Fruit fly (Drosophila melanogaster): ENCODE measurements around the gene CG12541.

Gene CG12541

DNA sequence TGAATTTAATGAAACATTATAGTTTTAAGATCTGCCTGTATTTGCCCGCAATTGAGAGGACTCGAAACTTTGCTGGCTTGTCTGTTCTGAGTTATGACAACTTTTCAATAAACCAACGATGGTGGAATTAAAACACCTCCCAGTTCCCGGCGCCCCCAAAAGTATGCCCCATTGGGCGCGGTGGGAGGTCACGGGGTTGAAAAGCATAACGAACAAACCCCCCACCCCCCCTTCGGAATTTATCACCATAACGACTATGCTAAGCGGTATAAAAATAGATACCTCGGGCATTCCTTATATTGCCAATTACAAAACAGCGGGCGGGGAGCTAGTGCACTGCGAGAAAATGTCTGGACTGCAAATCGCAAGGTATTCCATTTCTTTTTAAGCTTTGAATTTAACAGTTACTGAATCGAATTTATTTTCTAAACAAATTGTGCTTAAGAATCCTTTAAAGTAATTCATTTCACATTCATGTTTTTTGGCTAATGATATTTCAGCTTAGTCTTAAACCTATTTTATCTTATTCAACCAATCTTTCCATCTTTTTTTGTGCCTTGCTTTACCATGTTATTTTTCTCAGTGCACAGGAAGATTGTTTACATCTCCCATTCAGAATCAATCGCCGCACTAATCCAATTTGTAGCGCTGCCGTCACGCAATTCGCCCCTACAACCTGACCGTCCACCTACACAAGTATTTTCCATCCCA, 35.6 kb upstream of the CG12541 start (continued):
- peak; percentile 20 for TF ChIP-seq CG8281 (tag; optimal IDR thresholded peaks at IDR 0.05)
- no peak for TF ChIP-seq fru (optimal IDR thresholded peaks at IDR 0.05)
- TF ChIP-seq ato (GFP tag; IDR thresholded peaks at IDR 0.05; ENCODE audit: partially characterized antibody): no peak
- TF ChIP-seq HmgZ (tag; optimal IDR thresholded peaks at IDR 0.05): peak; percentile 80
- TF ChIP-seq CG4282 (GFP tag; optimal IDR thresholded peaks at IDR 0.05): peak; percentile 63
- TF ChIP-seq CG15514 (GFP tag; optimal IDR thresholded peaks at IDR 0.05): peak; percentile 46
- TF ChIP-seq Med (GFP tag): peak; percentile 78
- peak; percentile 59; the same call in 2 of the 3 replicates for TF ChIP-seq CG34422 (GFP tag; IDR thresholded peaks at IDR 0.05)
- TF ChIP-seq CG3847 (GFP tag; IDR thresholded peaks at IDR 0.05): peak; percentile 80
- peak; percentile 44; the same call in 1 of the 3 replicates for TF ChIP-seq otp (GFP tag; IDR thresholded peaks at IDR 0.05)
- TF ChIP-seq lov (optimal IDR thresholded peaks at IDR 0.05): no peak
- no peak for TF ChIP-seq lov (GFP tag; IDR thresholded peaks at IDR 0.05)
- TF ChIP-seq klu (GFP tag; IDR thresholded peaks at IDR 0.05): peak; percentile 67
- TF ChIP-seq CG7556 (GFP tag; optimal IDR thresholded peaks at IDR 0.05): peak; percentile 94
- TF ChIP-seq Ssrp (tag; optimal IDR thresholded peaks at IDR 0.05): peak; percentile 79
- peak; percentile 69 for TF ChIP-seq BtbVII (GFP tag; optimal IDR thresholded peaks at IDR 0.05)
- TF ChIP-seq Awh (GFP tag; IDR thresholded peaks at IDR 0.05): peak; percentile 69; the same call in 1 of the 2 replicates
- peak; percentile 86 for TF ChIP-seq CG1602 (GFP tag; optimal IDR thresholded peaks at IDR 0.05)
- TF ChIP-seq CG2678 (tag; optimal IDR thresholded peaks at IDR 0.05): peak; percentile 91
- peak; percentile 87 for TF ChIP-seq az2 (GFP tag; optimal IDR thresholded peaks at IDR 0.05)
- TF ChIP-seq CG12299 (tag; optimal IDR thresholded peaks at IDR 0.05): peak; percentile 75
- TF ChIP-seq Sin3A (optimal IDR thresholded peaks at IDR 0.05): no peak
- TF ChIP-seq E2f2 (GFP tag; IDR thresholded peaks at IDR 0.05): peak; percentile 60
- peak; percentile 64 for TF ChIP-seq CG12155 (GFP tag; optimal IDR thresholded peaks at IDR 0.05)
- TF ChIP-seq CG18764 (GFP tag; optimal IDR thresholded peaks at IDR 0.05): peak; percentile 38
- peak; percentile 82 for TF ChIP-seq CG10209 (GFP tag; optimal IDR thresholded peaks at IDR 0.05)
- peak; percentile 81 for TF ChIP-seq vvl (GFP tag; IDR thresholded peaks at IDR 0.05)
- TF ChIP-seq CG3995 (GFP tag; optimal IDR thresholded peaks at IDR 0.05): no peak
- TF ChIP-seq jumu (GFP tag; optimal IDR thresholded peaks at IDR 0.05): no peak
- peak; percentile 52 for TF ChIP-seq Dip3 (GFP tag; optimal IDR thresholded peaks at IDR 0.05)
- peak; percentile 56 for TF ChIP-seq ab (GFP tag; optimal IDR thresholded peaks at IDR 0.05)
- TF ChIP-seq sens-2 (GFP tag; IDR thresholded peaks at IDR 0.05): 0 out of 2 replicates have a peak, but pooled peaks have one; percentile 43
- peak; percentile 94 for TF ChIP-seq CG8924 (tag; optimal IDR thresholded peaks at IDR 0.05)
- TF ChIP-seq mld (GFP tag; IDR thresholded peaks at IDR 0.05; ENCODE audit: partially characterized antibody): no peak
- TF ChIP-seq CG9876 (GFP tag; optimal IDR thresholded peaks at IDR 0.05): peak; percentile 80
- peak; percentile 51 for TF ChIP-seq CG10274 (GFP tag; optimal IDR thresholded peaks at IDR 0.05)
- TF ChIP-seq Sry-δ (GFP tag; optimal IDR thresholded peaks at IDR 0.05): no peak
- peak; percentile 84 to 85 for TF ChIP-seq chif (GFP tag; optimal IDR thresholded peaks at IDR 0.05)
- peak; percentile 25 for TF ChIP-seq CG7745 (tag; optimal IDR thresholded peaks at IDR 0.05)
- no peak for TF ChIP-seq CG6791 (GFP tag; IDR thresholded peaks at IDR 0.05; ENCODE audit: partially characterized antibody)
- no peak for TF ChIP-seq MTF-1 (GFP tag; optimal IDR thresholded peaks at IDR 0.05; ENCODE audit: borderline replicate concordance)
- no peak for TF ChIP-seq hbn (GFP tag; IDR thresholded peaks at IDR 0.05; ENCODE audit: partially characterized antibody)
- peak; percentile 90 for TF ChIP-seq Bteb2 (GFP tag; optimal IDR thresholded peaks at IDR 0.05)
- peak; percentile 72 for TF ChIP-seq CG4820 (GFP tag; optimal IDR thresholded peaks at IDR 0.05)
- no peak for TF ChIP-seq CG6175 (GFP tag; IDR thresholded peaks at IDR 0.05)
- peak; percentile 18 for TF ChIP-seq en (GFP tag; optimal IDR thresholded peaks at IDR 0.05)
- TF ChIP-seq toy (GFP tag; IDR thresholded peaks at IDR 0.05): no peak
- TF ChIP-seq CG12236 (GFP tag; optimal IDR thresholded peaks at IDR 0.05): peak; percentile 81
- TF ChIP-seq danr (GFP tag; IDR thresholded peaks at IDR 0.05): peak; percentile 59; the same call in 1 of the 2 replicates
- peak; percentile 88 for TF ChIP-seq pho (GFP tag; optimal IDR thresholded peaks at IDR 0.05)

Measured in whole organism, embryonic.